Fruit fly (Drosophila melanogaster): ENCODE data around the gene nebu.
A peak's percentile ranks its signal among the peaks of the same experiment; 100 is the strongest.

The nebu gene

dm6 chr3L:12833864-12834525 is 8.9 kb downstream of the nebu start (continued):
- TF ChIP-seq CG3838 (GFP tag; optimal IDR thresholded peaks at IDR 0.05) (no peak), seq (GFP tag; IDR thresholded peaks at IDR 0.05) (peak; percentile 27; the same call in 1 of the 2 replicates), gt (GFP tag; IDR thresholded peaks at IDR 0.05) (0 out of 2 replicates have a peak, but pooled peaks have one; percentile 23), CG17361 (GFP tag; IDR thresholded peaks at IDR 0.05) (peak; percentile 21; the same call in 1 of the 3 replicates), CG6854 (GFP tag; optimal IDR thresholded peaks at IDR 0.05) (peak; percentile 4), insv (GFP tag; optimal IDR thresholded peaks at IDR 0.05) (no peak), Fer3 (tag; optimal IDR thresholded peaks at IDR 0.05) (no peak), gsb (GFP tag; IDR thresholded peaks at IDR 0.05) (no peak), sug (tag; optimal IDR thresholded peaks at IDR 0.05) (peak; percentile 80), CG9727 (GFP tag; optimal IDR thresholded peaks at IDR 0.05) (peak; percentile 4), tgo (GFP tag; IDR thresholded peaks at IDR 0.05) (0 out of 3 replicates have a peak, but pooled peaks have one; percentile 13), sd (tag; optimal IDR thresholded peaks at IDR 0.05) (peak; percentile 90), ase (GFP tag; IDR thresholded peaks at IDR 0.05) (no peak; the same call in 2 of the 3 replicates), mld (GFP tag; IDR thresholded peaks at IDR 0.05; ENCODE audit: partially characterized antibody) (no peak), crol (GFP tag; IDR thresholded peaks at IDR 0.05) (peak; percentile 54; the same call in 1 of the 2 replicates), abd-A (tag; optimal IDR thresholded peaks at IDR 0.05) (peak; percentile 98), CG17829 (tag; optimal IDR thresholded peaks at IDR 0.05) (no peak), MESR4 (GFP tag; optimal IDR thresholded peaks at IDR 0.05) (no peak), ftz-f1 (GFP tag; optimal IDR thresholded peaks at IDR 0.05) (peak; percentile 77), CG1233 (GFP tag; optimal IDR thresholded peaks at IDR 0.05) (no peak), CG13894 (tag; optimal IDR thresholded peaks at IDR 0.05) (peak; percentile 41), shn (GFP tag; optimal IDR thresholded peaks at IDR 0.05) (no peak), az2 (GFP tag; optimal IDR thresholded peaks at IDR 0.05) (no peak)

dm6 chr3L:12833354-12833753 is 9.6 kb downstream of the nebu start:
- no peak for TF ChIP-seq CG12744 (GFP tag; optimal IDR thresholded peaks at IDR 0.05)
- TF ChIP-seq Hr39 (optimal IDR thresholded peaks at IDR 0.05), result no peak
- no peak for TF ChIP-seq slbo (GFP tag; IDR thresholded peaks at IDR 0.05)
- TF ChIP-seq Antp (GFP tag; optimal IDR thresholded peaks at IDR 0.05), result no peak
- TF ChIP-seq sens (GFP tag), result peak; percentile 77
- no peak for TF ChIP-seq pfk (GFP tag; optimal IDR thresholded peaks at IDR 0.05)
- no peak for TF ChIP-seq Aef1 (GFP tag; IDR thresholded peaks at IDR 0.05)
- no peak for TF ChIP-seq Sox102F (GFP tag; optimal IDR thresholded peaks at IDR 0.05)
- TF ChIP-seq CG11696 (GFP tag; IDR thresholded peaks at IDR 0.05), result no peak
- no peak for TF ChIP-seq al (GFP tag; IDR thresholded peaks at IDR 0.05)
- TF ChIP-seq grau (tag; optimal IDR thresholded peaks at IDR 0.05), result no peak
- peak; percentile 30 for TF ChIP-seq kni (GFP tag; optimal IDR thresholded peaks at IDR 0.05)
- peak; percentile 8 for TF ChIP-seq Med (GFP tag)
- no peak for TF ChIP-seq insv (GFP tag; optimal IDR thresholded peaks at IDR 0.05)
- TF ChIP-seq tap (tag; optimal IDR thresholded peaks at IDR 0.05), result no peak
- TF ChIP-seq ems (GFP tag; optimal IDR thresholded peaks at IDR 0.05), result no peak
- TF ChIP-seq CG12942 (GFP tag; optimal IDR thresholded peaks at IDR 0.05), result no peak
- TF ChIP-seq CG3838 (GFP tag; optimal IDR thresholded peaks at IDR 0.05), result no peak
- no peak for TF ChIP-seq cato (GFP tag; optimal IDR thresholded peaks at IDR 0.05; ENCODE audit: borderline replicate concordance)
- TF ChIP-seq bigmax (GFP tag; optimal IDR thresholded peaks at IDR 0.05), result no peak
- TF ChIP-seq HmgZ (tag; optimal IDR thresholded peaks at IDR 0.05), result no peak
- no peak for TF ChIP-seq CG7987 (GFP tag; optimal IDR thresholded peaks at IDR 0.05)
- no peak for TF ChIP-seq CG7839 (tag; optimal IDR thresholded peaks at IDR 0.05)
- TF ChIP-seq CG6272 (GFP tag; IDR thresholded peaks at IDR 0.05), result no peak
- TF ChIP-seq Doc2 (GFP tag; IDR thresholded peaks at IDR 0.05), result no peak
- TF ChIP-seq CG15601 (tag; optimal IDR thresholded peaks at IDR 0.05), result no peak
- TF ChIP-seq CG12391 (tag; optimal IDR thresholded peaks at IDR 0.05), result no peak
- no peak for TF ChIP-seq CG10147 (GFP tag; optimal IDR thresholded peaks at IDR 0.05)
- TF ChIP-seq CG2199 (GFP tag; IDR thresholded peaks at IDR 0.05), result 0 out of 3 replicates have a peak, but pooled peaks have one; percentile 60
- TF ChIP-seq CG13296 (GFP tag; optimal IDR thresholded peaks at IDR 0.05), result no peak
